Worm (Caenorhabditis elegans): ENCODE measurements around the gene C07G3.8.

C07G3.8 gene

ce11 chrV:3502038-3502437 is at the start of gene C07G3.8, which contains the start of gene C07G3.10:
Gene C07G3.8 (minus strand): TSS chrV:3502138.
Gene C07G3.10 (plus strand): TSS chrV:3502307.
- TF ChIP-seq W03F9.2 (tag; optimal IDR thresholded peaks at IDR 0.05): no peak
- TF ChIP-seq dao-5 (tag; optimal IDR thresholded peaks at IDR 0.05): no peak
- TF ChIP-seq him-1 (tag; optimal IDR thresholded peaks at IDR 0.05): no peak

DNA sequence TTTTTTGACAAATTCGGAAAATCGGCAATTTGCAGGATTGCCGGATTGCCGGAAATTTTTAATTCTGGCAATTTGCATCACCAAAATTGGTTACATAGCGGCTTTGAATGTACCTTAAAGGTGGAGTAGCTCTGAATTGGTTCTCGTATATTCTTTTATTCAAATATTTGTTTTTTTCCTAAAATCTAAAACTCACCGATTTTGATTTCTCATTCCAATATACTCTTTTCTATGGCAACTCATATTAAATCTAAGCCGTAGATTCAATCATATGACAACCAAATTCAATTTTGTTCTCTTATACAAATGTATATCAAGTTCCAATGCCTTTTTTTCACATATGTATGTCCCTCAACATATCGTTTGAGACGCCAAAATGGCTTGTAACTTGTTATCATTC is 47.6 kb upstream of the C07G3.8 start, which contains the start of gene sri-21:
TSS of gene sri-21 (plus strand) at position 301 of the 400 bp plus-strand sequence.
- TF ChIP-seq dao-5 (tag; optimal IDR thresholded peaks at IDR 0.05) (no peak), him-1 (tag; optimal IDR thresholded peaks at IDR 0.05) (no peak), W03F9.2 (tag; optimal IDR thresholded peaks at IDR 0.05) (no peak)

DNA sequence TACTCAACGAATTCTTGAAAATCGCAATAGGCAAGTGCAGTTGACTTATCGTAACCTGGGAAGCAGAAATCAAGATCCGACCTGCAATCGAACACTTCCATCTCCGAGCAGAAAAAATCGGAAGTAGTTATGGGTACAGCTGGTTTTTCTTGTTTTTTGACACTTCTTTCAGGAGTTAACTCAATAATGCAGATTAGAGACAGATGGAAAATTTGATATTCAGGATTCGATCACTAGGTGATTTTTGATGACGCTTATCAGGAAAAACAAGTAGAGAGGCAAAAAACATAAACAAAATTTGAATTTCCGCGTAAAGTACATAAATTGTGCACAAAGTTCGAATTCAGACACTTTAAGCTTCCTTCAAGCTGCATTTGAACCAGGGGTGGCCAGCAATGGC is 46.9 kb upstream of the C07G3.8 start, which contains the start of gene srw-130:
TSS of gene srw-130 (minus strand) at position 101 of the 400 bp plus-strand sequence.
- TF ChIP-seq him-1 (tag; optimal IDR thresholded peaks at IDR 0.05) (no peak), dao-5 (tag; optimal IDR thresholded peaks at IDR 0.05) (no peak), W03F9.2 (tag; optimal IDR thresholded peaks at IDR 0.05) (no peak)

DNA sequence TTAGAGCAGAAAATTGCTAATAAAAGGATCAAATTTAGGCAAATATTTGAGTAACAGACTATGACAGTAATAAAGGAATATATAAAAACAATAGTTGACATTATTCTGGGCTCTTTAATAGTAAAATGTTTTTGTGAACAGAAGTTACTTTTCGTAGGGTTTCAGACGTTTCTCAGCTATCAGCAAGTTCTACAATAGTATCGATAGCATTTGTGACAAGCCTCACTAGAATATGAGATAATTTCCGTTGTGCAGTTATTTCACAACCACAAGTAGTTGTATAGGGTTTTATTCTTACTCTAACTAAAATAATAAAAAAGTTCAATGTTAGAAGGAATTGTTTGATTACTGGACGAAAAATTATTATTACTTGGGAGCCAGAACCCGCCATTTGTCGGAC is 44.6 kb upstream of the C07G3.8 start, which contains the start of gene srbc-68:
TSS of gene srbc-68 (minus strand) at position 101 of the 400 bp plus-strand sequence.
- TF ChIP-seq W03F9.2 (tag; optimal IDR thresholded peaks at IDR 0.05) (no peak), him-1 (tag; optimal IDR thresholded peaks at IDR 0.05) (no peak), dao-5 (tag; optimal IDR thresholded peaks at IDR 0.05) (no peak)

ce11 chrV:3543344-3543743 is 41.4 kb upstream of the C07G3.8 start, which contains the start of gene nhr-222:
Gene nhr-222 (minus strand): TSS chrV:3543444.
- no peak for TF ChIP-seq dao-5 (tag; optimal IDR thresholded peaks at IDR 0.05)
- no peak for TF ChIP-seq him-1 (tag; optimal IDR thresholded peaks at IDR 0.05)
- TF ChIP-seq W03F9.2 (tag; optimal IDR thresholded peaks at IDR 0.05): no peak

DNA sequence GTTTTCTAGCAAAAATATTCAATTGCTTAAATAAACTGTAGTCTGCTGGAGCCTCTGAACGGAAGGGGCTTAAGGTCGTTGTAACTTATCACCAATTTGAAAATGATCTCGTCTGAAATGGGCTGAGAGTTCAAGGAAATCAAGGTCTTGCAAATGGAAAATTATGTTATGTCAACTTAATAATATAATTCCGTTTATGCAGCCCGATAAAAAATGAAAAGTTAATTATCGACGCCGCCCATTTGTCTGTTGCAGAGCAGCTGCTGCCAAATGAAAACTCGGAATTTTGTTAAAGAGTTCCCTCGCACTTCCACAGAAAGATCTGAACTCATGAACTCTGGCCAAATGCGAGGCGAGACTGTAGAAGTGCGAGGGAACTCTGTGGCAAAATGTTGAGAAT is 39.2 kb upstream of the C07G3.8 start, which contains the start of gene srbc-67:
TSS of gene srbc-67 (minus strand) at position 101 of the 400 bp plus-strand sequence.
- TF ChIP-seq him-1 (tag; optimal IDR thresholded peaks at IDR 0.05): no peak
- TF ChIP-seq dao-5 (tag; optimal IDR thresholded peaks at IDR 0.05): no peak

DNA sequence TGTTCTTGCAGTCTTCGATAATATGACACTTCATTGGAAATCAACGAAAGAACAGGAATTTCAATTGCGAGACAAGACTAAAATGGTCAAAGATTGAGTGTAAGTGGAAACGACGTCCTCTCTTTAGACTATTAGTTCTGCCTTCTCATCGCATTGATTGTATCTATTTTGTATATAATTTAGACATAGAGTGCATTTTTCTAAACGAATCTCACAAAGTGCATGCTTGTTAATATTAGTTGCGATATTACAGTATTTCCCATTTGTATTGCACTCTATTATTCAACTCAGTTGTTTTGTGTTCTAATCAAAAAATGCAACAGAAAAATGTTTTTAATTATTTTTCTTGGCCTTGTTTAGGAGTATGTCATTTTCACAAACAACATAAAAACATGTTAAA is 36.4 kb upstream of the C07G3.8 start, which contains the start of gene nhr-93:
TSS of gene nhr-93 (minus strand) at position 101 of the 400 bp plus-strand sequence.
- TF ChIP-seq dao-5 (tag; optimal IDR thresholded peaks at IDR 0.05) (no peak), him-1 (tag; optimal IDR thresholded peaks at IDR 0.05) (no peak), W03F9.2 (tag; optimal IDR thresholded peaks at IDR 0.05) (no peak)

ce11 chrV:3535260-3535659 is 33.3 kb upstream of the C07G3.8 start, which contains the start of gene nhr-221:
Gene nhr-221 (minus strand): TSS chrV:3535360.
- no peak for TF ChIP-seq him-1 (tag; optimal IDR thresholded peaks at IDR 0.05)
- TF ChIP-seq W03F9.2 (tag; optimal IDR thresholded peaks at IDR 0.05): no peak
- no peak for TF ChIP-seq dao-5 (tag; optimal IDR thresholded peaks at IDR 0.05)

DNA sequence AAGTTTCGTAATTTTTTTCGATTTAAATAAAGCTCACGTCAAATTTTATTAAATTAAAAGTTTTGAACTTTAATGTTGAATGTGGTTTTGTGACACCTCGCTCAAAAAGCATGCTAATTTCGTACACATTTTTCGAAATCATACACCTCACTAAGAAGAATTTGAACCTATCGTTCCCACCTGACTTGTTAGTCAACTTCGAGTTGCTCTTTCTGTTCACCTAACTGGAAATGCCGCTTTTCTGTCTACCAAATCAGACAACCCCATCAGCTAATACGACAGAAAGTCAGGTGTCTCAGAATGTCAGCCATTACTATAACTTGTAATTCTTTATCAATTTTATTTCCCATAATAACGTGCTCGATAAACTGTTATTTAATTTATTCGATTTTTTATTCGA is 28.5 kb upstream of the C07G3.8 start, which contains the start of gene srbc-66:
TSS of gene srbc-66 (plus strand) at position 301 of the 400 bp plus-strand sequence.
- no peak for TF ChIP-seq dao-5 (tag; optimal IDR thresholded peaks at IDR 0.05)
- no peak for TF ChIP-seq him-1 (tag; optimal IDR thresholded peaks at IDR 0.05)
- no peak for TF ChIP-seq W03F9.2 (tag; optimal IDR thresholded peaks at IDR 0.05)

ce11 chrV:3526882-3527281 is 24.9 kb upstream of the C07G3.8 start, which contains the start of gene str-260:
Gene str-260 (plus strand): TSS chrV:3527182.
- TF ChIP-seq him-1 (tag; optimal IDR thresholded peaks at IDR 0.05) (no peak), W03F9.2 (tag; optimal IDR thresholded peaks at IDR 0.05) (no peak), dao-5 (tag; optimal IDR thresholded peaks at IDR 0.05) (no peak)

DNA sequence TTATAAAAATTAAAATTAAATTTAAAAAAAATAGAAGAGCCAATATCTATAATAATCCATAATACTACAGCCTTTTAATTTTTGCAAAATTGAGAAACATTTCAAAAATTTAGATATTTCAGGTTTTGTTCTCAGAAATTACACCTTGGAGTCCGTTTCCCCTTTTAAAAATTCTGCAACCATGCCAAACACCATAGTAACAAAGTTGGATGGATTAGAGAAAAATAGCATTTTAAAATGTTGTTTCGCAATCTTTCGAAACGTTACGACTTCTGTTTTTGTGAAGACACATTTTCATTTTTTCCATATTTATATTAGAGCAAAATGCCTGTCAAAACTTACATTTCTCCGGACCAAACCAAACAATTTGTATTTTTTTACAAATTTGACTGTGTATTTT is 23.0 kb upstream of the C07G3.8 start, which contains the start of gene T24A6.7:
TSS of gene T24A6.7 (plus strand) at position 301 of the 400 bp plus-strand sequence.
- no peak for TF ChIP-seq W03F9.2 (tag; optimal IDR thresholded peaks at IDR 0.05)
- no peak for TF ChIP-seq him-1 (tag; optimal IDR thresholded peaks at IDR 0.05)
- no peak for TF ChIP-seq dao-5 (tag; optimal IDR thresholded peaks at IDR 0.05)

DNA sequence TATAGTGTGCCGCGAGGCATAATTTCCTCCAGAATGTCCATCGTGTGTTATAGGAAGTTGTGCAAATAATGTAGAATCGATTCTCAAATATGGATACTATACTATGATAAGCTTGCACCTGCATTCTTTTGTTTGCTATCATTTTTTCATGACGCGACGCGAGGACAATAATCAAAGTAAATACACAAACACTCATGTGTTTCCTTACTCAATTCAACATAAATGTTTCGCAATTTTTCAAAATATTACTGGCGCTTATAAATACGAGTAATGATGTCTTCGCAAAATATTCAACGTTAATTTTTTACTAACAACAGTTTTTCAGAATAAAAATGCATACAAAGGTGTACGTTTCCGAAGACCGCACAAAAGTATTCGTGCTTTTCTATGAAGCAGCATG is 21.3 kb upstream of the C07G3.8 start, which contains the start of gene irg-1:
TSS of gene irg-1 (plus strand) at position 326 of the 400 bp plus-strand sequence.
- TF ChIP-seq him-1 (tag; optimal IDR thresholded peaks at IDR 0.05) (no peak), dao-5 (tag; optimal IDR thresholded peaks at IDR 0.05) (no peak), W03F9.2 (tag; optimal IDR thresholded peaks at IDR 0.05) (no peak)

DNA sequence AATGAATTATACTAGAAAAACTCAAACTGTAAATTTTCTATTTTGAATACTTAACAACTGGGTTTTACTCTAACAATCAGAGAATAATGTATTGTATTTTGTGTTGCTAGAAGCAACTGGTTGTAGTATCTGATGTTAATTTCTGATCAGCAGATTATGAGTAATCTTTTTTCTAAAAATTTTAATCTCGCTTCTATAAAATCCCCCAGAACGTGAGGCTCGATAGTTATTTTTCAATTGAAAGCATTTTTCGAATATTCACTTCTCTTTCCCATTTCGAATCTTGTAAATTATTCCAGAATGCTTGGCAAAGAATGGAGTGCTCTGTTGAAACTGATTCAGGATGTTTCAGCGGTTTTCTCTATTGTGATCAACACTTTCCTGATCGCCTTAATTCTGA is 16.0 kb upstream of the C07G3.8 start, which contains the start of gene str-227:
TSS of gene str-227 (plus strand) at position 301 of the 400 bp plus-strand sequence.
- no peak for TF ChIP-seq W03F9.2 (tag; optimal IDR thresholded peaks at IDR 0.05)
- TF ChIP-seq dao-5 (tag; optimal IDR thresholded peaks at IDR 0.05): no peak
- no peak for TF ChIP-seq him-1 (tag; optimal IDR thresholded peaks at IDR 0.05)

DNA sequence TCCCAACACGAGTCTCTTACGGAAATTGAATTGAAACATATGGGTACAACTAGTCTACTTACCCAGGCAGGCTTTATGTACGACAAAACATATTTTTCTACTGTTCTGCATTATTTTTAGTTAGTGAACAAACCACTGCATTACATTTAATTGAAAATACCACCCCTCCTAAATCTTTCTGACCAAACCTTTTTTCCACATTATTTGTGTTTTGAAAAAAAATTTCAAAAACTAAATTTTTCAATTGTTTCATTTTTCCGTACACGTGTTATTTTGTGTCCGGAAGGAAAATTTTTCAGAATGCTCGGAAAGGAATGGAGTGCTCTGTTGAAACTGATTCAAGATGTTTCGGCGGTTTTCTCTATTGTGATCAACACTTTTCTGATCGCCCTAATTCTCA is 10.4 kb upstream of the C07G3.8 start, which contains the start of gene str-226:
TSS of gene str-226 (plus strand) at position 301 of the 400 bp plus-strand sequence.
- no peak for TF ChIP-seq W03F9.2 (tag; optimal IDR thresholded peaks at IDR 0.05)
- no peak for TF ChIP-seq him-1 (tag; optimal IDR thresholded peaks at IDR 0.05)
- no peak for TF ChIP-seq dao-5 (tag; optimal IDR thresholded peaks at IDR 0.05)
